Fruit fly (Drosophila melanogaster): ENCODE measurements around the gene Cp19.

Cp19 gene

DNA sequence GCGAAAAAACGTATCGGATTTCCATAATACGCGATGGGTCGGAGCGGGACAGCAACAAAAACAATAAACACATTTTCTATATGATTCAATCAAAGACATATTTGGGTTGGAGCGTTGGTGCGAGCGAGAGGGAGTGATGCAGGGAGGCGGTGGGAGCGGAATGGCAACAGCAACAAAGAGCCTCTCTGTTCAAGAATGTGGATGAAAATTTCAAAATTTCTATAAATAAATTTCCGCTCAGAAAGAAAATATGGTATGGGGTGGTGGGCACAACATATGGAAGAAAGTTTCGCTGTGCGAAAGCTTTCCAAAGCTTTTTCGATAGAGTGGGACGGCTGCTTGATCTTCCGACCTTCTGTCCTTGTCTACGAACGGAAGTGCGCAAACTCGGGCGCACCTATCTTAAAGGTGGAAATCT, 11.4 kb downstream of the Cp19 start (continued):
- TF ChIP-seq CG3726 (GFP tag; IDR thresholded peaks at IDR 0.05) = no peak
- TF ChIP-seq Jarid2 (GFP tag; optimal IDR thresholded peaks at IDR 0.05) = no peak
- peak; percentile 36 for TF ChIP-seq MTF-1 (GFP tag; optimal IDR thresholded peaks at IDR 0.05; ENCODE audit: borderline replicate concordance)
- TF ChIP-seq zfh1 (GFP tag; IDR thresholded peaks at IDR 0.05) = no peak
- TF ChIP-seq Pdp1 (GFP tag; optimal IDR thresholded peaks at IDR 0.05) = peak in 1 of 2 experiments; percentile 62
- no peak for TF ChIP-seq CG13424 (tag; optimal IDR thresholded peaks at IDR 0.05)
- no peak for TF ChIP-seq sob (GFP tag; IDR thresholded peaks at IDR 0.05)
- TF ChIP-seq slou (GFP tag; optimal IDR thresholded peaks at IDR 0.05) = no peak
- TF ChIP-seq CG14667 (GFP tag; IDR thresholded peaks at IDR 0.05) = no peak
- TF ChIP-seq fd102C (GFP tag; optimal IDR thresholded peaks at IDR 0.05) = no peak
- TF ChIP-seq crc (GFP tag; optimal IDR thresholded peaks at IDR 0.05) = no peak
- TF ChIP-seq pan (optimal IDR thresholded peaks at IDR 0.05) = no peak
- TF ChIP-seq pan (GFP tag; optimal IDR thresholded peaks at IDR 0.05 in 1 of 2, IDR thresholded peaks at IDR 0.05 in 1 of 2) = no peak
- TF ChIP-seq gfzf (GFP tag; optimal IDR thresholded peaks at IDR 0.05) = no peak
- TF ChIP-seq CG2116 (GFP tag; optimal IDR thresholded peaks at IDR 0.05) = peak; percentile 10
- no peak for TF ChIP-seq Ravus (GFP tag; IDR thresholded peaks at IDR 0.05)
- no peak for TF ChIP-seq CG7963 (GFP tag; IDR thresholded peaks at IDR 0.05; ENCODE audit: partially characterized antibody)
- TF ChIP-seq CG18599 (GFP tag; optimal IDR thresholded peaks at IDR 0.05) = peak; percentile 5
- TF ChIP-seq wek (GFP tag; optimal IDR thresholded peaks at IDR 0.05) = peak; percentile 48
- TF ChIP-seq CG12155 (GFP tag; optimal IDR thresholded peaks at IDR 0.05) = no peak
- TF ChIP-seq Dip2 (GFP tag; IDR thresholded peaks at IDR 0.05) = no peak
- TF ChIP-seq Mes4 (GFP tag; optimal IDR thresholded peaks at IDR 0.05) = no peak
- no peak for TF ChIP-seq Tbp (GFP tag; optimal IDR thresholded peaks at IDR 0.05)
- TF ChIP-seq CG10543 (GFP tag; optimal IDR thresholded peaks at IDR 0.05) = peak; percentile 48
- no peak for TF ChIP-seq dimm (GFP tag; IDR thresholded peaks at IDR 0.05)
- TF ChIP-seq trem (tag; optimal IDR thresholded peaks at IDR 0.05) = no peak
- no peak for TF ChIP-seq Atf3 (GFP tag; optimal IDR thresholded peaks at IDR 0.05)
- no peak for TF ChIP-seq Sox100B (GFP tag; optimal IDR thresholded peaks at IDR 0.05)
- TF ChIP-seq hkb (optimal IDR thresholded peaks at IDR 0.05) = no peak
- peak; percentile 37; the same call in 1 of the 2 replicates for TF ChIP-seq hkb (GFP tag; IDR thresholded peaks at IDR 0.05)
- peak; percentile 39 for TF ChIP-seq CG3407 (GFP tag; optimal IDR thresholded peaks at IDR 0.05)
- TF ChIP-seq H2.0 (GFP tag; IDR thresholded peaks at IDR 0.05) = no peak
- TF ChIP-seq CG5180 (GFP tag; optimal IDR thresholded peaks at IDR 0.05) = no peak
- TF ChIP-seq CG6683 (GFP tag; optimal IDR thresholded peaks at IDR 0.05) = no peak
- no peak for TF ChIP-seq maf-S (GFP tag; optimal IDR thresholded peaks at IDR 0.05)
- TF ChIP-seq salm (tag; optimal IDR thresholded peaks at IDR 0.05) = no peak
- no peak for TF ChIP-seq ftz-f1 (GFP tag; optimal IDR thresholded peaks at IDR 0.05)
- no peak for TF ChIP-seq Hand (GFP tag; optimal IDR thresholded peaks at IDR 0.05)
- TF ChIP-seq danr (GFP tag; IDR thresholded peaks at IDR 0.05) = 0 out of 2 replicates have a peak, but pooled peaks have one; percentile 8
- peak; percentile 24 for TF ChIP-seq CG1233 (GFP tag; optimal IDR thresholded peaks at IDR 0.05)
- no peak for TF ChIP-seq CG9215 (GFP tag; IDR thresholded peaks at IDR 0.05)
- TF ChIP-seq da (GFP tag; optimal IDR thresholded peaks at IDR 0.05) = no peak
- no peak for TF ChIP-seq CG8924 (tag; optimal IDR thresholded peaks at IDR 0.05)
- no peak for TF ChIP-seq Fer2 (tag; optimal IDR thresholded peaks at IDR 0.05)
- peak; percentile 58 for TF ChIP-seq CG6765 (GFP tag; optimal IDR thresholded peaks at IDR 0.05)
- TF ChIP-seq NK7.1 (GFP tag; optimal IDR thresholded peaks at IDR 0.05) = no peak
- no peak for TF ChIP-seq CG14710 (tag; optimal IDR thresholded peaks at IDR 0.05)
- TF ChIP-seq Atf6 (GFP tag; IDR thresholded peaks at IDR 0.05) = no peak
- TF ChIP-seq pfk (GFP tag; optimal IDR thresholded peaks at IDR 0.05) = no peak
- peak; percentile 59; the same call in 1 of the 2 replicates for TF ChIP-seq vvl (GFP tag; IDR thresholded peaks at IDR 0.05)
- TF ChIP-seq CG1529 (GFP tag; optimal IDR thresholded peaks at IDR 0.05) = no peak
- TF ChIP-seq Taf1 (GFP tag; IDR thresholded peaks at IDR 0.05) = no peak
